Fruit fly (Drosophila melanogaster) whole organism, prepupa: Measurements from ENCODE around the gene CG42828.

ENCODE experiments used
- Blimp-1 ChIP-seq: fragments of 200-800 bp; sonication (Bioruptor generic); optimal IDR thresholded peaks from 3 replicates; lab custom pipeline; 2017; ENCODE audit warnings: missing biosample characterization, missing genetic modification characterization, mild to moderate bottlenecking, moderate library complexity, missing genetic modification reagents
- CG10669 ChIP-seq: fragments of 200-800 bp; sonication (Bioruptor generic); optimal IDR thresholded peaks from 3 replicates; lab custom pipeline; 2018; ENCODE audit warnings: missing biosample characterization, mild to moderate bottlenecking, missing genetic modification characterization, moderate library complexity
- CG16779 ChIP-seq: fragments of 200-800 bp; sonication (Bioruptor generic); optimal IDR thresholded peaks from 3 replicates; lab custom pipeline; 2017; ENCODE audit warnings: missing biosample characterization, mild to moderate bottlenecking, missing genetic modification characterization
- CG3032 ChIP-seq: fragments of 200-800 bp; optimal IDR thresholded peaks from 2 replicates; lab custom pipeline; 2019; ENCODE audit warnings: missing biosample characterization, mild to moderate bottlenecking, missing genetic modification characterization, moderate library complexity
- CG31627 ChIP-seq: fragments of 200-800 bp; sonication (Bioruptor generic); optimal IDR thresholded peaks from 3 replicates; lab custom pipeline; 2016; ENCODE audit warnings: missing biosample characterization, missing genetic modification characterization
- CG32006 ChIP-seq: fragments of 200-800 bp; sonication (Bioruptor generic); optimal IDR thresholded peaks from 3 replicates; lab custom pipeline; 2017; ENCODE audit warnings: missing biosample characterization, mild to moderate bottlenecking, missing genetic modification characterization
- CG34406 ChIP-seq: fragments of 200-800 bp; sonication (Bioruptor generic); optimal IDR thresholded peaks from 3 replicates; lab custom pipeline; 2016; ENCODE audit warnings: missing biosample characterization, missing genetic modification characterization
- CG3919 ChIP-seq: fragments of 200-800 bp; sonication (Bioruptor generic); optimal IDR thresholded peaks from 3 replicates; lab custom pipeline; 2016; ENCODE audit warnings: missing biosample characterization, missing genetic modification characterization
- CG4318 ChIP-seq: fragments of 200-800 bp; sonication (Bioruptor generic); optimal IDR thresholded peaks from 3 replicates; lab custom pipeline; 2017; ENCODE audit warnings: missing biosample characterization, mild to moderate bottlenecking, missing genetic modification characterization
- CG6163 ChIP-seq: fragments of 200-800 bp; sonication (Bioruptor generic); IDR thresholded peaks from 3 replicates; pipeline ENCODE4 v1.3.6; 2022; ENCODE audit warnings: missing biosample characterization, missing genetic modification characterization
- CG6276 ChIP-seq: fragments of 200-800 bp; sonication (Bioruptor generic); optimal IDR thresholded peaks from 2 replicates; lab custom pipeline; 2017; ENCODE audit warnings: missing biosample characterization, mild to moderate bottlenecking, missing genetic modification characterization
- CG6808 ChIP-seq: fragments of 200-800 bp; sonication (Bioruptor generic); optimal IDR thresholded peaks from 3 replicates; lab custom pipeline; 2017; ENCODE audit warnings: missing biosample characterization, missing genetic modification characterization, mild to moderate bottlenecking, moderate library complexity, missing genetic modification reagents
- CG6854 ChIP-seq: fragments of 200-800 bp; sonication (Bioruptor generic); optimal IDR thresholded peaks from 2 replicates; lab custom pipeline; 2017; ENCODE audit warnings: missing biosample characterization, mild to moderate bottlenecking, missing genetic modification characterization
- CG7368 ChIP-seq: fragments of 200-800 bp; sonication (Bioruptor generic); optimal IDR thresholded peaks from 3 replicates; lab custom pipeline; 2016; ENCODE audit warnings: missing biosample characterization, missing genetic modification characterization
- CG8119 ChIP-seq: fragments of 200-800 bp; sonication (Bioruptor generic); IDR thresholded peaks from 3 replicates; pipeline ENCODE4 v1.3.6; 2022; ENCODE audit warnings: missing biosample characterization, missing genetic modification characterization
- CG8319 ChIP-seq: fragments of 200-800 bp; sonication (Bioruptor generic); optimal IDR thresholded peaks from 3 replicates; lab custom pipeline; 2016; ENCODE audit warnings: missing biosample characterization, missing genetic modification characterization
- CG8632 ChIP-seq: fragments of 200-800 bp; sonication (Bioruptor generic); optimal IDR thresholded peaks from 3 replicates; lab custom pipeline; 2016; ENCODE audit warnings: missing biosample characterization, missing genetic modification characterization
- Eip75B ChIP-seq: fragments of 200-800 bp; sonication (Bioruptor generic); optimal IDR thresholded peaks from 3 replicates; lab custom pipeline; 2016; ENCODE audit warnings: missing biosample characterization, missing genetic modification characterization
- Eip78C ChIP-seq: fragments of 200-800 bp; sonication (Bioruptor generic); peaks from one replicate; lab custom pipeline; 2016; ENCODE audit warnings: missing biosample characterization, missing genetic modification characterization
- Eip93F ChIP-seq: fragments of 200-800 bp; sonication (Bioruptor generic); optimal IDR thresholded peaks from 2 replicates; lab custom pipeline; 2016; ENCODE audit warnings: missing biosample characterization, mild to moderate bottlenecking, missing genetic modification characterization
- Ets21C ChIP-seq: fragments of 200-800 bp; sonication (Bioruptor generic); optimal IDR thresholded peaks from 3 replicates; lab custom pipeline; 2016; ENCODE audit warnings: missing biosample characterization, missing genetic modification characterization
- Hr39 ChIP-seq: fragments of 200-800 bp; sonication (Bioruptor generic); optimal IDR thresholded peaks from 2 replicates; lab custom pipeline; 2016; ENCODE audit warnings: missing biosample characterization, missing genetic modification characterization
- Lpt ChIP-seq: fragments of 200-800 bp; sonication (Bioruptor generic); optimal IDR thresholded peaks from 3 replicates; lab custom pipeline; 2016; ENCODE audit warnings: missing biosample characterization, missing genetic modification characterization
- Met ChIP-seq: fragments of 200-800 bp; sonication (Bioruptor generic); optimal IDR thresholded peaks from 3 replicates; lab custom pipeline; 2016; ENCODE audit warnings: missing biosample characterization, missing genetic modification characterization
- OdsH ChIP-seq: fragments of 200-800 bp; sonication (Bioruptor generic); optimal IDR thresholded peaks from 3 replicates; lab custom pipeline; 2016; ENCODE audit warnings: missing biosample characterization, missing genetic modification characterization
- Smox ChIP-seq: fragments of 200-800 bp; sonication (Bioruptor generic); optimal IDR thresholded peaks from 3 replicates; lab custom pipeline; 2016; ENCODE audit warnings: missing biosample characterization, missing genetic modification characterization
- Sox102F ChIP-seq: fragments of 200-800 bp; sonication (Bioruptor generic); optimal IDR thresholded peaks from 2 replicates; lab custom pipeline; 2016; ENCODE audit warnings: missing biosample characterization, mild to moderate bottlenecking, missing genetic modification characterization
- Sox14 ChIP-seq: fragments of 200-800 bp; sonication (Bioruptor generic); optimal IDR thresholded peaks from 3 replicates; lab custom pipeline; 2016; ENCODE audit warnings: missing biosample characterization, missing genetic modification characterization
- acj6 ChIP-seq: fragments of 200-800 bp; sonication (Bioruptor generic); optimal IDR thresholded peaks from 3 replicates; lab custom pipeline; 2016; ENCODE audit warnings: missing biosample characterization, missing genetic modification characterization
- cyc ChIP-seq: fragments of 200-800 bp; sonication (Bioruptor generic); optimal IDR thresholded peaks from 3 replicates; lab custom pipeline; 2016; ENCODE audit warnings: missing biosample characterization, missing genetic modification characterization
- eg ChIP-seq: fragments of 200-800 bp; sonication (Bioruptor generic); IDR thresholded peaks from 3 replicates; pipeline ENCODE4 v1.3.6; 2022; ENCODE audit warnings: missing biosample characterization, missing genetic modification characterization
- esn ChIP-seq: fragments of 200-800 bp; sonication (Bioruptor generic); optimal IDR thresholded peaks from 2 replicates; lab custom pipeline; 2016; ENCODE audit warnings: missing biosample characterization, mild to moderate bottlenecking, missing genetic modification characterization, moderate library complexity
- fd59A ChIP-seq: fragments of 200-800 bp; sonication (Bioruptor generic); optimal IDR thresholded peaks from 2 replicates; lab custom pipeline; 2017; ENCODE audit warnings: missing biosample characterization, mild to moderate bottlenecking, missing genetic modification characterization, missing genetic modification reagents
- fd85E ChIP-seq: fragments of 200-800 bp; sonication (Bioruptor generic); optimal IDR thresholded peaks from 3 replicates; lab custom pipeline; 2016; ENCODE audit warnings: missing biosample characterization, missing genetic modification characterization
- fkh ChIP-seq: fragments of 200-800 bp; sonication (Bioruptor generic); optimal IDR thresholded peaks from 3 replicates; lab custom pipeline; 2017; ENCODE audit warnings: missing biosample characterization, mild to moderate bottlenecking, missing genetic modification characterization, moderate library complexity
- lz ChIP-seq: fragments of 200-800 bp; sonication (Bioruptor generic); optimal IDR thresholded peaks from 3 replicates; lab custom pipeline; 2016; ENCODE audit warnings: missing biosample characterization, missing genetic modification characterization
- net ChIP-seq: fragments of 200-800 bp; sonication (Bioruptor generic); optimal IDR thresholded peaks from 3 replicates; lab custom pipeline; 2016; ENCODE audit warnings: missing biosample characterization, missing genetic modification characterization
- pdm3 ChIP-seq: fragments of 200-800 bp; sonication (Bioruptor generic); optimal IDR thresholded peaks from 3 replicates; lab custom pipeline; 2016; ENCODE audit warnings: missing biosample characterization, missing genetic modification characterization
- salr ChIP-seq, 2 experiments: fragments of 200-800 bp; sonication (Bioruptor generic); optimal IDR thresholded peaks; 3 replicates each; lab custom pipeline; 2016 to 2018; ENCODE audit warnings: missing biosample characterization in 2 of 2, missing genetic modification characterization in 2 of 2, mild to moderate bottlenecking in 1 of 2
- svp ChIP-seq: fragments of 200-800 bp; sonication (Bioruptor generic); peaks from one replicate; lab custom pipeline; 2016; ENCODE audit warnings: missing biosample characterization, missing genetic modification characterization
- topi ChIP-seq: fragments of 200-800 bp; sonication (Bioruptor generic); optimal IDR thresholded peaks from 3 replicates; lab custom pipeline; 2016; ENCODE audit warnings: missing biosample characterization, missing genetic modification characterization
- vri ChIP-seq: fragments of 200-800 bp; sonication (Bioruptor generic); optimal IDR thresholded peaks from 3 replicates; lab custom pipeline; 2016; ENCODE audit warnings: missing biosample characterization, mild to moderate bottlenecking, missing genetic modification characterization

Gene CG42828

DNA sequence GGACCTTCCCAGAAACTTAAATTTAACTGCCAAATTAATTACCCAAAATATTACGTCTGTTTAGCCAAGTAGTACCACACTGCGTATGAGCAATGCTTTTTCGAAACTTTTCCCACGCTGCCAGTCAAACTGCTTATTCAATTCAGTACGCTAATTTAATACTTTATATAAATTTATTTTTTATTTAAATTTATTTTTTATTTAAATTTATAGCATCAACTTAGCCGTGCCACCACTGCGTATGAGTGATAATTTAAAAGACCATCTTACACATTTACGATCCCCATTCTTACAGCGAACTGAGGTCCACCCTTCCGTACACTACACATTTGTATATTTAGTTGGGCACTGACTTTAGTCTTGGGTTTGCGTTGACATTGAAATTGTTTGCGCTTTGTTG, 37.9 kb upstream of the CG42828 start (continued):
- TF ChIP-seq CG16779 (tag; lab: Kevin White, UChicago) (peak; percentile 43), Sox14 (GFP tag; lab: Kevin White, UChicago) (peak; percentile 24), Eip75B (peak; percentile 44), CG7368 (peak; percentile 41), salr (GFP tag; optimal IDR thresholded peaks at IDR 0.05; lab: Kevin White, UChicago) (peak; percentile 3 to 22), CG6276 (GFP tag; lab: Kevin White, UChicago) (peak; percentile 60), CG32006 (GFP tag; lab: Kevin White, UChicago) (peak; percentile 79), fd85E (no peak), svp (GFP tag; lab: Kevin White, UChicago) (peak; percentile 48), CG8319 (GFP tag; lab: Kevin White, UChicago) (peak; percentile 18), Blimp-1 (GFP tag; lab: Kevin White, UChicago) (no peak), CG3032 (tag; lab: Kevin White, UChicago) (peak; percentile 72), CG10669 (GFP tag; lab: Kevin White, UChicago) (peak; percentile 67), CG6163 (GFP tag; lab: Robert Waterston, UW) (peak; percentile 20; the same call in 1 of the 3 replicates), CG34406 (GFP tag; lab: Kevin White, UChicago) (peak; percentile 58), pdm3 (GFP tag; lab: Kevin White, UChicago) (peak; percentile 45), CG6854 (GFP tag; lab: Kevin White, UChicago) (no peak), Lpt (GFP tag; lab: Kevin White, UChicago) (no peak), CG8632 (peak; percentile 62), fd59A (GFP tag; lab: Kevin White, UChicago) (peak; percentile 41), cyc (GFP tag; lab: Kevin White, UChicago) (no peak)

DNA sequence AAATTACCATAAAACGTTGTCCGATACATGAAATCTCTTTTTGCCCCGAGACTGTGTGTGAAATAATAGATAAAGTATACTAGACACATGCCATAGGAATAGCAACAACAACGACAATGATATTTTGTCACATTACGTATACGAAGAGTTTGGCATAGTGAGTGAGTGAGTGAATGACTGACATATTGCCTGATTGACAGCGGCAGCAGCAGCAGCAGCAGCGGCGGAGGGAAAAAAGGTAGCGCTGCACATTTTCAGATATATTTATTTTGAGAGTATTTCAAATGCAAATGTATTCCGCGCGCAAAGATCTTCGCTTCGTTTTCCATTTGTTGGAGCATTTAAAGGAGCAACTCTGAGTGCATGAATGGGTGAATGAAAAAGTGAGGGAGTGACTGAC, 37.0 kb upstream of the CG42828 start:
- no peak for TF ChIP-seq CG31627
- TF ChIP-seq CG3919 (GFP tag; lab: Kevin White, UChicago), result no peak
- TF ChIP-seq Hr39 (GFP tag; lab: Kevin White, UChicago), result no peak
- TF ChIP-seq vri (GFP tag; lab: Kevin White, UChicago), result no peak
- TF ChIP-seq fd59A (GFP tag; lab: Kevin White, UChicago), result no peak
- no peak for TF ChIP-seq esn (GFP tag; lab: Kevin White, UChicago)
- TF ChIP-seq CG6808 (GFP tag; lab: Kevin White, UChicago), result no peak
- TF ChIP-seq CG7368, result no peak
- no peak for TF ChIP-seq Blimp-1 (GFP tag; lab: Kevin White, UChicago)
- no peak for TF ChIP-seq CG32006 (GFP tag; lab: Kevin White, UChicago)
- TF ChIP-seq eg (GFP tag; lab: Robert Waterston, UW), result no peak
- no peak for TF ChIP-seq Lpt (GFP tag; lab: Kevin White, UChicago)
- TF ChIP-seq OdsH, result no peak
- TF ChIP-seq CG4318 (GFP tag; lab: Kevin White, UChicago), result no peak

DNA sequence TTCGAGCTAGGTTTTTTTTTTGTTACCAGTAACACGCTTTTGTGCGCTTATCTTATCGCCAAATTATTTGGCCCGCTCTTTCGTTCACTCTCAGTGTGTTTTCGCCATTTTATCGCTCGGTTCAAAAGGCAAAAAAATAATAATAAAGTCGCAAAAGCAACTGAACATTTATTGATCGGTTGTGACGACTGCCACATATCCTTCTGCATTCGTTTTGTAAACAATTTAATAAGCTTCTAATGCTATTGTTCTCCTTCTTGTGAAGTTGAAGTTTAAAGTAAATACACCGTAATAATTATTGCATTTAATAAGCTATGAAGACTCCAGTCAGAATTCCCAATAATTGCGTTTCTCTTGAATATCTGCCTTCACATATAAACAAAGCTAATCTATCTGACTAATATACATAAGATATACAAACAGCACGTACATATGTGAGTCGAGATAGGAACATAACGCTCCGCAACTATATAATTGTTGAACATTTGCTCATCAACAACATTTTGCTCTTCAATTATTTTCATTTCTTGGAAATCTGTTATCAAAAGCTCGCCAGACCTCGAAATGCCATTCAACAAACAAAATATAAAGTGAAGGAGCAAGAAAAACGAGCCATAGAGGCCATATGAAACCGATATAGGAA, 36.2 kb upstream of the CG42828 start:
- peak; percentile 52 for TF ChIP-seq Hr39 (GFP tag; lab: Kevin White, UChicago)
- no peak for TF ChIP-seq CG32006 (GFP tag; lab: Kevin White, UChicago)
- TF ChIP-seq svp (GFP tag; lab: Kevin White, UChicago), result peak; percentile 90
- TF ChIP-seq Eip78C (GFP tag; lab: Kevin White, UChicago), result peak; percentile 73
- peak; percentile 39 for TF ChIP-seq Smox (GFP tag; lab: Kevin White, UChicago)
- TF ChIP-seq Eip93F (GFP tag; lab: Kevin White, UChicago), result peak; percentile 57
- TF ChIP-seq cyc (GFP tag; lab: Kevin White, UChicago), result peak; percentile 49
- peak; percentile 56 for TF ChIP-seq topi
- peak; percentile 14 for TF ChIP-seq acj6 (GFP tag; lab: Kevin White, UChicago)
- TF ChIP-seq lz (GFP tag; lab: Kevin White, UChicago), result peak; percentile 59
- TF ChIP-seq esn (GFP tag; lab: Kevin White, UChicago), result peak; percentile 69
- no peak for TF ChIP-seq CG8119 (GFP tag; lab: Robert Waterston, UW)
- peak; percentile 63 for TF ChIP-seq Sox102F (GFP tag; lab: Kevin White, UChicago)
- no peak for TF ChIP-seq CG3919 (GFP tag; lab: Kevin White, UChicago)
- TF ChIP-seq CG34406 (GFP tag; lab: Kevin White, UChicago), result peak; percentile 14
- TF ChIP-seq pdm3 (GFP tag; lab: Kevin White, UChicago), result peak; percentile 14
- peak; percentile 56 for TF ChIP-seq CG31627
- TF ChIP-seq salr (GFP tag; optimal IDR thresholded peaks at IDR 0.05; lab: Kevin White, UChicago), result no peak
- peak; percentile 64 for TF ChIP-seq Met (GFP tag; lab: Kevin White, UChicago)
- TF ChIP-seq CG16779 (tag; lab: Kevin White, UChicago), result no peak
- TF ChIP-seq vri (GFP tag; lab: Kevin White, UChicago), result peak; percentile 63
- peak; percentile 31 for TF ChIP-seq Ets21C (GFP tag; lab: Kevin White, UChicago)
- TF ChIP-seq fkh (GFP tag; lab: Kevin White, UChicago), result no peak
- TF ChIP-seq Sox14 (GFP tag; lab: Kevin White, UChicago), result peak; percentile 55
- TF ChIP-seq net (GFP tag; lab: Kevin White, UChicago), result no peak
